Fruit fly (Drosophila melanogaster) whole organism, wandering third instar larva: ENCODE data around the gene Egfrap.

Source experiments
- Abd-B ChIP-seq: fragments of >200 bp; optimal IDR thresholded peaks from 2 replicates; lab custom pipeline; 2017; ENCODE audit warnings: missing biosample characterization, missing genetic modification characterization
- CG32264 ChIP-seq: fragments of 200-800 bp; sonication (Bioruptor generic); optimal IDR thresholded peaks from 2 replicates; lab custom pipeline; 2016; ENCODE audit warnings: missing biosample characterization, missing genetic modification characterization
- CG9705 ChIP-seq: fragments of 200-800 bp; sonication (Bioruptor generic); optimal IDR thresholded peaks from 2 replicates; lab custom pipeline; 2018; ENCODE audit warnings: missing biosample characterization, mild to moderate bottlenecking, missing genetic modification characterization
- CrebA ChIP-seq: fragments of 200-800 bp; sonication (Bioruptor generic); optimal IDR thresholded peaks from 2 replicates; lab custom pipeline; 2016; ENCODE audit warnings: missing biosample characterization, mild to moderate bottlenecking, missing genetic modification characterization, borderline replicate concordance
- Dfd ChIP-seq: fragments of >200 bp; optimal IDR thresholded peaks from 2 replicates; lab custom pipeline; 2017; ENCODE audit warnings: missing biosample characterization, missing genetic modification characterization
- Dif ChIP-seq: fragments of 200-275, 200-300 bp; sonication (Bioruptor generic); optimal IDR thresholded peaks from 2 replicates; lab custom pipeline; 2018; ENCODE audit warnings: missing biosample characterization, missing genetic modification characterization; ENCODE audit not compliant: partially characterized antibody
- HLH106 ChIP-seq: fragments of 200-800 bp; optimal IDR thresholded peaks from 3 replicates; lab custom pipeline; 2019; ENCODE audit warnings: missing biosample characterization, mild to moderate bottlenecking, missing genetic modification characterization, moderate library complexity
- Hr78 ChIP-seq: fragments of >200 bp; optimal IDR thresholded peaks from 2 replicates; lab custom pipeline; 2017; ENCODE audit warnings: missing biosample characterization, missing genetic modification characterization
- Hr83 ChIP-seq: fragments of 200-300 bp; sonication (Bioruptor generic); optimal IDR thresholded peaks from 2 replicates; lab custom pipeline; 2016; ENCODE audit warnings: missing biosample characterization, mild to moderate bottlenecking, missing genetic modification characterization, moderate library complexity; ENCODE audit not compliant: poor library complexity, severe bottlenecking
- Jra ChIP-seq: sonication (Bioruptor generic); optimal IDR thresholded peaks from 2 replicates; lab custom pipeline; 2016; ENCODE audit warnings: missing biosample characterization, missing genetic modification characterization
- Mio ChIP-seq: sonication (Bioruptor generic); optimal IDR thresholded peaks from 2 replicates; lab custom pipeline; 2016; ENCODE audit warnings: missing biosample characterization, missing genetic modification characterization
- N ChIP-seq: fragments of >200 bp; optimal IDR thresholded peaks from 2 replicates; lab custom pipeline; 2018; ENCODE audit warnings: missing biosample characterization, missing external identifiers, missing genetic modification characterization
- OdsH ChIP-seq: fragments of 200-800 bp; sonication (Bioruptor generic); optimal IDR thresholded peaks from 2 replicates; lab custom pipeline; 2016; ENCODE audit warnings: missing biosample characterization, mild to moderate bottlenecking, missing genetic modification characterization
- Rel ChIP-seq, 2 experiments: fragments of 200-800 bp; sonication (Bioruptor generic) in 1 of 2; optimal IDR thresholded peaks; 2 replicates in 1 of 2; 3 replicates in 1 of 2; lab custom pipeline; 2016 to 2019; ENCODE audit warnings: mild to moderate bottlenecking in 2 of 2, missing biosample characterization in 2 of 2, missing genetic modification characterization in 2 of 2, moderate library complexity in 1 of 2
- Sp1 ChIP-seq: fragments of 200-800 bp; sonication (Bioruptor generic); optimal IDR thresholded peaks from 3 replicates; lab custom pipeline; 2019; ENCODE audit warnings: missing biosample characterization, mild to moderate bottlenecking, missing genetic modification characterization, moderate library complexity
- br ChIP-seq: fragments of 200-800 bp; sonication (Bioruptor generic); optimal IDR thresholded peaks from 2 replicates; lab custom pipeline; 2016; ENCODE audit warnings: missing biosample characterization, missing genetic modification characterization
- dl ChIP-seq, 2 experiments: fragments of 175-275, 200-275 bp in 1 of 2; fragments of 200-275 bp in 1 of 2; sonication (Bioruptor generic); optimal IDR thresholded peaks; lab custom pipeline; 2018; ENCODE audit warnings: mild to moderate bottlenecking in 2 of 2, missing biosample characterization in 2 of 2, missing genetic modification characterization in 2 of 2, moderate library complexity in 2 of 2; ENCODE audit not compliant: partially characterized antibody in 2 of 2, insufficient read depth in 1 of 2
- dmrt93B ChIP-seq: fragments of 200-800 bp; sonication (Bioruptor generic); optimal IDR thresholded peaks from 2 replicates; lab custom pipeline; 2018; ENCODE audit warnings: missing biosample characterization, mild to moderate bottlenecking, missing genetic modification characterization
- dsf ChIP-seq: sonication (Bioruptor generic); optimal IDR thresholded peaks from 2 replicates; lab custom pipeline; 2016; ENCODE audit warnings: missing biosample characterization, missing genetic modification characterization, borderline replicate concordance
- ey ChIP-seq: fragments of 200-800 bp; sonication (Bioruptor generic); optimal IDR thresholded peaks from 2 replicates; lab custom pipeline; 2016; ENCODE audit warnings: missing biosample characterization, missing genetic modification characterization
- foxo ChIP-seq, 2 experiments: fragments of 200-800 bp; sonication (Bioruptor generic); optimal IDR thresholded peaks; 2 replicates in 1 of 2; 3 replicates in 1 of 2; lab custom pipeline; 2016 to 2017; ENCODE audit warnings: missing biosample characterization in 2 of 2, missing genetic modification characterization in 2 of 2
- fru ChIP-seq: fragments of 200-800 bp; sonication (Bioruptor generic); optimal IDR thresholded peaks from 3 replicates; lab custom pipeline; 2016; ENCODE audit warnings: missing biosample characterization, mild to moderate bottlenecking, missing genetic modification characterization
- h ChIP-seq: fragments of 200-800 bp; sonication (Bioruptor generic); optimal IDR thresholded peaks from 3 replicates; lab custom pipeline; 2016; ENCODE audit warnings: missing biosample characterization, mild to moderate bottlenecking, missing genetic modification characterization
- lola ChIP-seq: fragments of >200 bp; optimal IDR thresholded peaks from 2 replicates; lab custom pipeline; 2017; ENCODE audit warnings: missing biosample characterization, missing genetic modification characterization
- pan ChIP-seq: fragments of >200 bp; optimal IDR thresholded peaks from 2 replicates; lab custom pipeline; 2017
- psq ChIP-seq: fragments of 200-800 bp; sonication (Bioruptor generic); optimal IDR thresholded peaks from 3 replicates; lab custom pipeline; 2017; ENCODE audit warnings: missing biosample characterization, mild to moderate bottlenecking, missing genetic modification characterization, moderate library complexity
- rgr ChIP-seq: fragments of 200-800 bp; sonication (Bioruptor generic); optimal IDR thresholded peaks from 3 replicates; lab custom pipeline; 2016; ENCODE audit warnings: missing biosample characterization, mild to moderate bottlenecking, missing genetic modification characterization
- sage ChIP-seq: fragments of 200-800 bp; sonication (Bioruptor generic); optimal IDR thresholded peaks from 2 replicates; lab custom pipeline; 2016; ENCODE audit warnings: missing biosample characterization, mild to moderate bottlenecking, missing genetic modification characterization
- sv ChIP-seq: fragments of 200-800 bp; sonication (Bioruptor generic); optimal IDR thresholded peaks from 3 replicates; lab custom pipeline; 2016; ENCODE audit warnings: missing biosample characterization, missing genetic modification characterization
- tai ChIP-seq: sonication (Bioruptor generic); optimal IDR thresholded peaks from 2 replicates; lab custom pipeline; 2016; ENCODE audit warnings: missing biosample characterization, missing genetic modification characterization
- usp ChIP-seq: fragments of >200 bp; optimal IDR thresholded peaks from 2 replicates; lab custom pipeline; 2017; ENCODE audit warnings: missing biosample characterization, missing genetic modification characterization
- woc ChIP-seq: sonication (Bioruptor generic); optimal IDR thresholded peaks from 2 replicates; lab custom pipeline; 2016; ENCODE audit warnings: missing biosample characterization, mild to moderate bottlenecking, missing genetic modification characterization

The Egfrap gene

DNA sequence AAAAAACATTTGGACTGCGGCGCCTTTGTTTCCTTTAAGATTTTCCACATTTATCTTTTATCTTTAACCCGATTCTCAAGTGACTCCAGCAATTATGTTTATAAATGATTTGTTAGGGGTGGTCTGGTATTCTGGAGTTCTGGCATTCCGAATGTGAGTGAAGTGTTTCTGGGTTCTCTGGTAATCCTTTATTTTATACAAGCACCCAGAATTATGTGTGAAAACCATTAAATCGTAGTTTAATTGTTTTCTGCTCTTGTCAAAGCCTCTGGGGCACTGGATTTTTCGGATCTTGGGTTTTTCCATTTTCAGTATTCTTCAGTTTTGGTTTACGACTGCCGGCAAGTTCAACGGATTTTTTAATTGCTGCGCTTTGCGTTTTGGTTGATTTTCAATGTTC lies 29.0 kb upstream of the Egfrap start:
- TF ChIP-seq Jra (GFP tag; lab: Kevin White, UChicago), result no peak
- no peak for TF ChIP-seq CG9705 (GFP tag; lab: Kevin White, UChicago)
- TF ChIP-seq dl (GFP tag; optimal IDR thresholded peaks at IDR 0.05; lab: Kevin White, UChicago; ENCODE audit: insufficient read depth in 1 of 2, partially characterized antibody in 2 of 2), result no peak
- no peak for TF ChIP-seq Sp1 (GFP tag; lab: Kevin White, UChicago)
- no peak for TF ChIP-seq Mio (GFP tag; lab: Kevin White, UChicago)
- TF ChIP-seq ey (GFP tag; lab: Kevin White, UChicago), result no peak
- TF ChIP-seq sage (GFP tag; lab: Kevin White, UChicago), result no peak
- no peak for TF ChIP-seq N (GFP tag; lab: Kevin White, UChicago)
- TF ChIP-seq Hr83, result no peak
- no peak for TF ChIP-seq Dfd
- no peak for TF ChIP-seq Hr78 (GFP tag; lab: Kevin White, UChicago)
- TF ChIP-seq br, result no peak
- no peak for TF ChIP-seq lola (GFP tag; lab: Kevin White, UChicago)
- no peak for TF ChIP-seq Rel (GFP tag; optimal IDR thresholded peaks at IDR 0.05; lab: Kevin White, UChicago)
- TF ChIP-seq Rel (tag; optimal IDR thresholded peaks at IDR 0.05; lab: Kevin White, UChicago), result no peak
- TF ChIP-seq dmrt93B, result no peak
- no peak for TF ChIP-seq woc
- no peak for TF ChIP-seq Dif

DNA sequence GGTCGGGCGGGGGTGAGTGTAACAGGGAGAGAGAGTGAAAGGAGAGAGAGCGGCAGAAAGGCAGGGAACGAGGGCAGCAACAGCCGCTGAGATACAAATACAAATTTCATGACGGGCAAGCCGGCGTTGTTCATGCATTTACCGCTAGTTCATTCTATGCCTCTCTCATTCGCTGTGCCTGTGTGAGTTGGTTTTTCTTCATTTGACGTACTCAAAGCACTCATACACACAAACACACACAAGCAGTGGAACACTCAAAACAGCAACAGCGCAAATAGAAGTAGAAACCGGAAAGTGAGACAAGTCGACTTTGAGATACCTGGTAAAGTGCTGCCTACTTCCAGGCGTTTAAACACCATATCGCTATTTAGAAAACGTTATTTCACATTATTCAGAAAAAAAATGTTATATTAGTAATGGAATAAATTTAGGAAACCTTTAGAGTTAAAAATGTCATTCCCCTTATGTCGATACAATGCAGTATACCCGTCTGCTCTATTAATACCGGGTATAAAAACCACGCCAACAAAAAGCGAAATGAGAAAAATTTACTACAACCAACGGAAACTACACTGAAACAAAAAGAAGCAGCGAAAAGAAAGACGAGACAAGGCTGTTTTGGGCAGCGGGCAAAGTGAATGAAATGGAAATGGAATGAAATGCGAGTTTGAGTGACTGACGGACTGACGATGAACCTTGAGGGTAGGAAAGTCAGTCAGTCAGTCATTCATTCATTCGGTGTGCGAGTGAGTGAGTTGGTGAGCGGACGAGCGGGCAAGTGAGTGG lies 25.9 kb upstream of the Egfrap start:
- no peak for TF ChIP-seq CG32264 (GFP tag; lab: Kevin White, UChicago)
- no peak for TF ChIP-seq Abd-B
- no peak for TF ChIP-seq Hr83
- peak; percentile 13 for TF ChIP-seq br
- TF ChIP-seq rgr (GFP tag; lab: Kevin White, UChicago), result peak; percentile 22
- no peak for TF ChIP-seq dl (GFP tag; optimal IDR thresholded peaks at IDR 0.05; lab: Kevin White, UChicago; ENCODE audit: insufficient read depth in 1 of 2, partially characterized antibody in 2 of 2)
- no peak for TF ChIP-seq N (GFP tag; lab: Kevin White, UChicago)
- peak; percentile 21 for TF ChIP-seq fru
- TF ChIP-seq foxo (GFP tag; optimal IDR thresholded peaks at IDR 0.05; lab: Kevin White, UChicago), result peak in 1 of 2 experiments; percentile 53
- no peak for TF ChIP-seq pan (lab: Kevin White, UChicago)
- peak; percentile 43 for TF ChIP-seq woc
- peak; percentile 9 for TF ChIP-seq OdsH (GFP tag; lab: Kevin White, UChicago)
- peak; percentile 32 for TF ChIP-seq h (GFP tag; lab: Kevin White, UChicago)
- no peak for TF ChIP-seq tai
- TF ChIP-seq ey (GFP tag; lab: Kevin White, UChicago), result peak; percentile 28
- TF ChIP-seq psq (GFP tag; lab: Kevin White, UChicago), result peak; percentile 30
- no peak for TF ChIP-seq usp
- no peak for TF ChIP-seq lola (GFP tag; lab: Kevin White, UChicago)
- TF ChIP-seq sv (GFP tag; lab: Kevin White, UChicago), result peak; percentile 83
- peak; percentile 10 for TF ChIP-seq HLH106 (tag; lab: Kevin White, UChicago)

DNA sequence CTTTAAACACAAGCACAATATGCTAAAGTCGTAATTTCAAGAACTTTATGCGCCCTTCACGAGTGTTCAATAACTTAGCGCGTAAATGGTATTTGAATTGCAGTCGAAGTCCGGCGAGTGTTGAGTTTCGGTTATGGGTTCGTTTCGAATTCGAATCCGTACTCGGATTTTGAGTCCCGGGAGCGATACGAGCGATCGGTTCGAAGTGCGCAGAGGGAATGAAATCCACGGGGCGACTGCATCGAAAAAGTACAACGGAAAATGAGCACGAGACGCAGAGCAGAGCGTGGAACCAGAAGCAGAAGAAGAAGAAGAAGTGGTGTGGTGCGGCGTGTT lies 25.3 kb upstream of the Egfrap start, which contains the start of gene CG10479:
CG10479 (minus strand) TSS at position 223 of the 336 bp plus-strand sequence.
- TF ChIP-seq pan (lab: Kevin White, UChicago) (no peak), woc (no peak), Dif (no peak), sv (GFP tag; lab: Kevin White, UChicago) (no peak), br (no peak), usp (no peak), dl (GFP tag; optimal IDR thresholded peaks at IDR 0.05; lab: Kevin White, UChicago; ENCODE audit: insufficient read depth in 1 of 2, partially characterized antibody in 2 of 2) (no peak), sage (GFP tag; lab: Kevin White, UChicago) (no peak), N (GFP tag; lab: Kevin White, UChicago) (no peak), dmrt93B (no peak), CrebA (no peak), Dfd (no peak), Sp1 (GFP tag; lab: Kevin White, UChicago) (no peak), fru (no peak), dsf (GFP tag; lab: Kevin White, UChicago) (no peak)
